Worm (Caenorhabditis elegans) whole organism, young adult: Measurements from ENCODE around the gene sri-36.

ENCODE experiments used
- F33H1.4 ChIP-seq: fragments of 200-800 bp; sonication (Bioruptor generic); IDR thresholded peaks from 2 replicates; pipeline ENCODE4 v1.3.6; 2022; ENCODE audit warnings: missing genetic modification reagents, missing genetic modification characterization, missing compliant biosample characterization
- Y95B8A.8 ChIP-seq: fragments of 200-800 bp; sonication (Bioruptor generic); IDR thresholded peaks from 2 replicates; pipeline ENCODE4 v1.3.6; 2022; ENCODE audit warnings: missing genetic modification reagents, missing genetic modification characterization, missing compliant biosample characterization
- ZK185.1 ChIP-seq: sonication (generic microtip); optimal IDR thresholded peaks from 2 replicates; lab custom pipeline; 2016; ENCODE audit warnings: mild to moderate bottlenecking, missing genetic modification characterization, missing compliant biosample characterization; ENCODE audit not compliant: poor library complexity, severe bottlenecking
- ama-1 ChIP-seq, 3 experiments: fragments of 150-350 bp in 1 of 3; sonication (generic microtip) in 2 of 3; optimal IDR thresholded peaks; 2 replicates each; lab custom pipeline; 2014 to 2018; ENCODE audit warnings: missing biosample characterization in 2 of 3, missing genetic modification characterization in 2 of 3, missing genetic modification reagents in 2 of 3
- ceh-91 ChIP-seq: fragments of 200-800 bp; sonication (Bioruptor generic); IDR thresholded peaks from 2 replicates; pipeline ENCODE4 v1.3.6; 2022; ENCODE audit warnings: missing genetic modification reagents, missing genetic modification characterization, missing compliant biosample characterization
- lin-35 ChIP-seq, 3 experiments: fragments of 150-350 bp in 2 of 3; sonication (generic microtip) in 1 of 3; optimal IDR thresholded peaks; 2 replicates each; lab custom pipeline; 2014 to 2018; ENCODE audit warnings: missing biosample characterization in 3 of 3, missing genetic modification characterization in 3 of 3, missing genetic modification reagents in 3 of 3
- nfya-1 ChIP-seq: sonication (generic microtip); optimal IDR thresholded peaks from 2 replicates; lab custom pipeline; 2017; ENCODE audit warnings: antibody characterized with exemption, missing compliant biosample characterization, missing genetic modification characterization, borderline replicate concordance; ENCODE audit not compliant: insufficient read depth
- rpc-1 ChIP-seq, 2 experiments: fragments of 150-350 bp in 1 of 2; sonication (generic microtip) in 1 of 2; optimal IDR thresholded peaks; 2 replicates each; lab custom pipeline; 2014 to 2018; ENCODE audit warnings: missing biosample characterization in 1 of 2, missing genetic modification characterization in 1 of 2, missing genetic modification reagents in 1 of 2, missing genotype in 1 of 2

DNA sequence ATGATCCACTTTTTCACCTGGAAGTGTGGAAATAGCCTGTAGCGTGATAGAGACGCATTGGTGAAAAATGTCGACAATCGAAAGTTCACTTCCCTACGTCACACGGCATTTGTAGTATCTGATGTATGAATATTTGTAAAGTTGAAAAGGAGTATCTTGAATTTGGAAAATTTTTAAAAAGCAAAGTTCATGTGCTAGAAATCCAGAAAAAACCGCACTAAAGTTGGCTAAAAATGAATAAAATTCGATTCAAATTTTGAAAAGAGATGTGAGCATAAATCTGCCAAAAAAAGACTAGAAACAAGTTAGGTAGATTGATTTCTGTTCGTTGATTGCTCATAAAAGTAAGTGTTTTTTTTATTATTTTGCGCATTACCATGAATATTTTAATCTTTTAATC is 2.3 kb downstream of the sri-36 start, which contains the start of gene sri-74:
- TF ChIP-seq F33H1.4 (no peak), Y95B8A.8 (GFP tag; lab: Robert Waterston, UW) (no peak), rpc-1 (optimal IDR thresholded peaks at IDR 0.05; lab: Kevin White, UChicago) (no peak), rpc-1 (tag; optimal IDR thresholded peaks at IDR 0.05; lab: Kevin White, UChicago) (no peak), ceh-91 (GFP tag; lab: Robert Waterston, UW) (no peak), ZK185.1 (no peak), lin-35 (GFP tag; optimal IDR thresholded peaks at IDR 0.05; lab: Kevin White, UChicago) (no peak), nfya-1 (no peak), ama-1 (optimal IDR thresholded peaks at IDR 0.05; lab: Kevin White, UChicago) (no peak), ama-1 (GFP tag; optimal IDR thresholded peaks at IDR 0.05; lab: Kevin White, UChicago) (no peak)
